Worm (Caenorhabditis elegans): ENCODE data around the gene spp-28.

ce11 chrIII:4164071-4164470, 26.1 kb downstream of the spp-28 start, which contains the start of gene C16C10.8:
- TF ChIP-seq fax-1 (tag; optimal IDR thresholded peaks at IDR 0.05) (no peak), zip-5 (tag; optimal IDR thresholded peaks at IDR 0.05) (no peak), C08G9.2 (tag; optimal IDR thresholded peaks at IDR 0.05) (no peak), tbx-7 (tag; optimal IDR thresholded peaks at IDR 0.05) (no peak), F13H6.1 (tag; optimal IDR thresholded peaks at IDR 0.05) (no peak), rnt-1 (tag; optimal IDR thresholded peaks at IDR 0.05) (no peak), T23F11.4 (GFP tag; optimal IDR thresholded peaks at IDR 0.05) (no peak), unc-55 (GFP tag; optimal IDR thresholded peaks at IDR 0.05) (no peak), mec-3 (tag; optimal IDR thresholded peaks at IDR 0.05; ENCODE audit: borderline replicate concordance) (no peak), pha-4 (tag; optimal IDR thresholded peaks at IDR 0.05) (no peak), unc-86 (tag; optimal IDR thresholded peaks at IDR 0.05) (no peak), ceh-9 (tag; optimal IDR thresholded peaks at IDR 0.05) (no peak), nhr-11 (tag; optimal IDR thresholded peaks at IDR 0.05) (no peak)
